Worm (Caenorhabditis elegans) whole organism, L4 larva: ENCODE results near the gene Y17G7B.21.

Source experiments
- F26F4.8 ChIP-seq: fragments of 200-800 bp; sonication (Bioruptor generic); conservative IDR thresholded peaks from 2 replicates; pipeline ENCODE4 v1.3.6; 2022; ENCODE audit warnings: missing genetic modification characterization, missing compliant biosample characterization
- R02D3.7 ChIP-seq: fragments of 150-350 bp; sonication (generic microtip); optimal IDR thresholded peaks from 3 replicates; lab custom pipeline; 2014; ENCODE audit warnings: missing biosample characterization, missing genetic modification characterization
- ama-1 ChIP-seq: fragments of 150-350 bp; optimal IDR thresholded peaks from 2 replicates; lab custom pipeline; 2014; ENCODE audit warnings: inconsistent platforms, mixed read lengths
- ceh-28 ChIP-seq: fragments of 150-350 bp; optimal IDR thresholded peaks from 2 replicates; lab custom pipeline; 2014; ENCODE audit warnings: missing biosample characterization, missing genetic modification reagents, missing genetic modification characterization
- ceh-82 ChIP-seq: sonication (generic microtip); optimal IDR thresholded peaks from 2 replicates; lab custom pipeline; 2017; ENCODE audit warnings: missing biosample characterization, missing genetic modification characterization
- daf-12 ChIP-seq: fragments of 150-350 bp; optimal IDR thresholded peaks from 2 replicates; lab custom pipeline; 2014; ENCODE audit warnings: missing biosample characterization, missing genetic modification reagents, missing genetic modification characterization
- duxl-1 ChIP-seq: sonication (generic microtip); optimal IDR thresholded peaks from 2 replicates; lab custom pipeline; 2016; ENCODE audit warnings: mild to moderate bottlenecking, missing genetic modification characterization, moderate library complexity, missing compliant biosample characterization; ENCODE audit not compliant: poor library complexity
- mep-1 ChIP-seq: fragments of 150-350 bp; sonication (generic microtip); optimal IDR thresholded peaks from 3 replicates; lab custom pipeline; 2014; ENCODE audit warnings: missing biosample characterization, missing genetic modification characterization
- mes-2 ChIP-seq: sonication (generic microtip); optimal IDR thresholded peaks from 2 replicates; lab custom pipeline; 2016; ENCODE audit warnings: missing genotype, mild to moderate bottlenecking, missing genetic modification characterization, missing compliant biosample characterization; ENCODE audit not compliant: poor library complexity, severe bottlenecking
- nhr-237 ChIP-seq: sonication (generic microtip); optimal IDR thresholded peaks from 2 replicates; lab custom pipeline; 2017; ENCODE audit warnings: missing biosample characterization, missing genetic modification characterization
- nhr-28 ChIP-seq: fragments of 150-350 bp; optimal IDR thresholded peaks from 2 replicates; lab custom pipeline; 2014; ENCODE audit warnings: missing biosample characterization, missing genetic modification characterization
- nhr-41 ChIP-seq: fragments of 200-800 bp; sonication (Bioruptor generic); IDR thresholded peaks from 2 replicates; pipeline ENCODE4 v1.3.6; 2022; ENCODE audit warnings: missing genetic modification reagents, missing genetic modification characterization, missing compliant biosample characterization
- skn-1 ChIP-seq: fragments of 150-350 bp; optimal IDR thresholded peaks from 2 replicates; lab custom pipeline; 2014; ENCODE audit warnings: missing biosample characterization, missing genetic modification characterization
- unc-130 ChIP-seq: sonication (generic microtip); optimal IDR thresholded peaks from 2 replicates; lab custom pipeline; 2016; ENCODE audit warnings: missing genetic modification reagents, missing genetic modification characterization, missing compliant biosample characterization

- TF ChIP-seq R02D3.7 (tag; lab: Kevin White, UChicago) (no peak), F26F4.8 (GFP tag; lab: Robert Waterston, UW) (no peak), nhr-28 (tag; lab: Kevin White, UChicago) (no peak), ceh-28 (tag; lab: Kevin White, UChicago) (no peak), skn-1 (tag; lab: Kevin White, UChicago) (no peak), duxl-1 (tag; lab: Kevin White, UChicago) (no peak), nhr-237 (no peak), ama-1 (lab: Kevin White, UChicago) (no peak), unc-130 (GFP tag; lab: Kevin White, UChicago) (no peak), ceh-82 (no peak), daf-12 (no peak), mes-2 (tag; lab: Kevin White, UChicago) (no peak), mep-1 (tag; lab: Kevin White, UChicago) (no peak), nhr-41 (GFP tag; lab: Robert Waterston, UW) (no peak)
These were observed 29.0 kb downstream of the Y17G7B.21 start, which contains the start of gene W03C9.8 for ce11 chrII:11948459-11948858.
